Worm (Caenorhabditis elegans) whole organism, L3 larva: ENCODE results near the gene F56C9.10.

ENCODE experiments used
- ZK546.5 ChIP-seq: sonication (generic microtip); optimal IDR thresholded peaks from 2 replicates; lab custom pipeline; 2017; ENCODE audit warnings: missing biosample characterization, missing genetic modification characterization
- aly-2 ChIP-seq: fragments of 150-350 bp; optimal IDR thresholded peaks from 2 replicates; lab custom pipeline; 2014; ENCODE audit warnings: missing biosample characterization, missing genetic modification characterization
- ceh-16 ChIP-seq: sonication (generic microtip); optimal IDR thresholded peaks from 2 replicates; lab custom pipeline; 2017; ENCODE audit warnings: missing biosample characterization, missing genetic modification characterization
- ceh-28 ChIP-seq: fragments of 150-350 bp; optimal IDR thresholded peaks from 2 replicates; lab custom pipeline; 2014; ENCODE audit warnings: missing biosample characterization, missing genetic modification reagents, missing genetic modification characterization
- ceh-82 ChIP-seq: fragments of 150-350 bp; optimal IDR thresholded peaks from 2 replicates; lab custom pipeline; 2014; ENCODE audit warnings: missing biosample characterization, missing genetic modification characterization
- daf-12 ChIP-seq: fragments of 150-350 bp; optimal IDR thresholded peaks from 2 replicates; lab custom pipeline; 2014; ENCODE audit warnings: missing biosample characterization, missing genetic modification reagents, missing genetic modification characterization
- egl-27 ChIP-seq: sonication (generic microtip); optimal IDR thresholded peaks from 4 replicates; lab custom pipeline; 2017; ENCODE audit warnings: missing biosample characterization, missing genetic modification reagents, missing genetic modification characterization
- egl-5 ChIP-seq: fragments of 150-350 bp; optimal IDR thresholded peaks from 2 replicates; lab custom pipeline; 2017; ENCODE audit warnings: missing biosample characterization, missing genetic modification reagents, missing genetic modification characterization, inconsistent platforms
- elt-1 ChIP-seq: fragments of 150-350 bp; optimal IDR thresholded peaks from 2 replicates; lab custom pipeline; 2014; ENCODE audit warnings: missing biosample characterization, missing genetic modification characterization
- elt-2 ChIP-seq: sonication (generic microtip); optimal IDR thresholded peaks from 2 replicates; lab custom pipeline; 2016; ENCODE audit warnings: missing genetic modification reagents, mild to moderate bottlenecking, missing genetic modification characterization, missing compliant biosample characterization
- elt-3 ChIP-seq, 3 experiments: fragments of 150-350 bp in 1 of 3; sonication (generic microtip) in 2 of 3; optimal IDR thresholded peaks; 2 replicates in 2 of 3; 4 replicates in 1 of 3; lab custom pipeline; 2014 to 2017; ENCODE audit warnings: missing biosample characterization in 3 of 3, missing genetic modification characterization in 3 of 3
- eor-1 ChIP-seq, 2 experiments: fragments of 150-350 bp; optimal IDR thresholded peaks; 2 replicates each; lab custom pipeline; 2014 to 2018; ENCODE audit warnings: missing biosample characterization in 2 of 2, missing genetic modification characterization in 2 of 2
- fkh-2 ChIP-seq: fragments of 150-350 bp; optimal IDR thresholded peaks from 2 replicates; lab custom pipeline; 2014; ENCODE audit warnings: missing biosample characterization, missing genetic modification reagents, missing genetic modification characterization
- hmg-11 ChIP-seq: sonication (generic microtip); optimal IDR thresholded peaks from 2 replicates; lab custom pipeline; 2016; ENCODE audit warnings: missing genetic modification characterization, missing compliant biosample characterization
- jun-1 ChIP-seq: fragments of 150-350 bp; optimal IDR thresholded peaks from 2 replicates; lab custom pipeline; 2014; ENCODE audit warnings: missing biosample characterization, missing genetic modification reagents, missing genetic modification characterization
- lin-39 ChIP-seq: fragments of 150-350 bp; optimal IDR thresholded peaks from 2 replicates; lab custom pipeline; 2018; ENCODE audit warnings: missing biosample characterization, missing genetic modification reagents, missing genetic modification characterization
- mdl-1 ChIP-seq: fragments of 150-350 bp; optimal IDR thresholded peaks from 2 replicates; lab custom pipeline; 2014; ENCODE audit warnings: missing biosample characterization, missing genetic modification characterization
- mml-1 ChIP-seq: fragments of 150-350 bp; sonication (generic microtip); optimal IDR thresholded peaks from 3 replicates; lab custom pipeline; 2014; ENCODE audit warnings: missing biosample characterization, missing genetic modification characterization
- nfya-1 ChIP-seq: sonication (generic microtip); optimal IDR thresholded peaks from 2 replicates; lab custom pipeline; 2017; ENCODE audit warnings: missing genetic modification characterization, mild to moderate bottlenecking, missing compliant biosample characterization, antibody characterized with exemption, moderate library complexity; ENCODE audit not compliant: insufficient read depth
- nhr-11 ChIP-seq: fragments of 150-350 bp; optimal IDR thresholded peaks from 2 replicates; lab custom pipeline; 2014; ENCODE audit warnings: missing biosample characterization, missing genetic modification characterization
- nhr-12 ChIP-seq: fragments of 150-350 bp; optimal IDR thresholded peaks from 2 replicates; lab custom pipeline; 2014; ENCODE audit warnings: missing biosample characterization, missing genetic modification characterization
- nhr-23 ChIP-seq: fragments of 150-350 bp; optimal IDR thresholded peaks from 2 replicates; lab custom pipeline; 2014; ENCODE audit warnings: missing biosample characterization, missing genetic modification reagents, missing genetic modification characterization
- nhr-237 ChIP-seq: fragments of 150-350 bp; optimal IDR thresholded peaks from 2 replicates; lab custom pipeline; 2014; ENCODE audit warnings: missing biosample characterization, missing genetic modification characterization
- nhr-25 ChIP-seq: sonication (generic microtip); optimal IDR thresholded peaks from 2 replicates; lab custom pipeline; 2017; ENCODE audit warnings: missing biosample characterization, missing genetic modification characterization
- nhr-28 ChIP-seq: fragments of 150-350 bp; optimal IDR thresholded peaks from 2 replicates; lab custom pipeline; 2014; ENCODE audit warnings: missing biosample characterization, missing genetic modification characterization
- nhr-43 ChIP-seq: sonication (generic microtip); optimal IDR thresholded peaks from 2 replicates; lab custom pipeline; 2016; ENCODE audit warnings: mild to moderate bottlenecking, missing genetic modification characterization, missing compliant biosample characterization; ENCODE audit not compliant: poor library complexity, severe bottlenecking
- nhr-67 ChIP-seq: fragments of 150-350 bp; optimal IDR thresholded peaks from 2 replicates; lab custom pipeline; 2014; ENCODE audit warnings: missing biosample characterization, missing genetic modification characterization
- nhr-76 ChIP-seq: fragments of 150-350 bp; sonication (generic microtip); optimal IDR thresholded peaks from 5 replicates; lab custom pipeline; 2014; ENCODE audit warnings: missing biosample characterization, missing genetic modification characterization
- nhr-77 ChIP-seq: fragments of 150-350 bp; optimal IDR thresholded peaks from 2 replicates; lab custom pipeline; 2014; ENCODE audit warnings: missing biosample characterization, missing genetic modification characterization
- pha-4 ChIP-seq: fragments of 150-350 bp; optimal IDR thresholded peaks from 2 replicates; lab custom pipeline; 2014; ENCODE audit warnings: missing biosample characterization, missing genetic modification reagents, missing genetic modification characterization
- pqm-1 ChIP-seq: fragments of 150-350 bp; optimal IDR thresholded peaks from 2 replicates; lab custom pipeline; 2017; ENCODE audit warnings: missing biosample characterization, missing genetic modification characterization, inconsistent platforms
- skn-1 ChIP-seq: fragments of 150-350 bp; optimal IDR thresholded peaks from 2 replicates; lab custom pipeline; 2014; ENCODE audit warnings: missing biosample characterization, missing genetic modification characterization
- snpc-4 ChIP-seq: fragments of 150-350 bp; optimal IDR thresholded peaks from 2 replicates; lab custom pipeline; 2014; ENCODE audit warnings: missing biosample characterization, missing genetic modification characterization
- tbx-2 ChIP-seq: sonication (generic microtip); optimal IDR thresholded peaks from 2 replicates; lab custom pipeline; 2016; ENCODE audit warnings: mild to moderate bottlenecking, missing genetic modification characterization, missing compliant biosample characterization
- unc-39 ChIP-seq: sonication (generic microtip); optimal IDR thresholded peaks from 4 replicates; lab custom pipeline; 2017; ENCODE audit warnings: missing biosample characterization, missing genetic modification characterization
- unc-62 ChIP-seq: fragments of 150-350 bp; sonication (generic microtip); optimal IDR thresholded peaks from 4 replicates; lab custom pipeline; 2014; ENCODE audit warnings: missing biosample characterization, missing genetic modification reagents, missing genetic modification characterization
- ztf-4 ChIP-seq: fragments of 150-350 bp; optimal IDR thresholded peaks from 2 replicates; lab custom pipeline; 2014; ENCODE audit warnings: missing biosample characterization, missing genetic modification characterization

The F56C9.10 gene

ce11 chrIII:7358627-7359026 lies 23.5 kb upstream of the F56C9.10 start:
- TF ChIP-seq nhr-12 (tag; lab: Kevin White, UChicago) (no peak), pha-4 (tag; lab: Kevin White, UChicago) (peak; percentile 82), nfya-1 (tag; lab: Kevin White, UChicago) (peak; percentile 8), ceh-16 (tag; lab: Kevin White, UChicago) (no peak)

- TF ChIP-seq pha-4 (tag; lab: Kevin White, UChicago) (peak; percentile 63), ztf-4 (no peak), egl-27 (no peak), nhr-76 (tag; lab: Kevin White, UChicago) (no peak), ceh-16 (tag; lab: Kevin White, UChicago) (no peak), nhr-12 (tag; lab: Kevin White, UChicago) (no peak), pqm-1 (tag; lab: Kevin White, UChicago) (no peak), snpc-4 (tag; lab: Kevin White, UChicago) (peak; percentile 47), egl-5 (tag; lab: Kevin White, UChicago) (peak; percentile 35), skn-1 (tag; lab: Kevin White, UChicago) (no peak), nhr-25 (tag; lab: Kevin White, UChicago) (peak; percentile 18), ceh-28 (tag; lab: Kevin White, UChicago) (no peak), eor-1 (tag; optimal IDR thresholded peaks at IDR 0.05; lab: Kevin White, UChicago) (no peak), fkh-2 (no peak), elt-1 (no peak), daf-12 (tag; lab: Kevin White, UChicago) (no peak), ZK546.5 (no peak), ceh-82 (tag; lab: Kevin White, UChicago) (no peak), nhr-67 (tag; lab: Kevin White, UChicago) (no peak), nhr-28 (tag; lab: Kevin White, UChicago) (no peak), tbx-2 (tag; lab: Kevin White, UChicago) (no peak), hmg-11 (tag; lab: Kevin White, UChicago) (peak; percentile 27), unc-62 (no peak), nfya-1 (tag; lab: Kevin White, UChicago) (peak; percentile 33), mml-1 (tag; lab: Kevin White, UChicago) (no peak), lin-39 (tag; lab: Kevin White, UChicago) (no peak), nhr-11 (tag; lab: Kevin White, UChicago) (no peak), mdl-1 (tag; lab: Kevin White, UChicago) (no peak)
These were observed 22.2 kb upstream of the F56C9.10 start, which contains the start of gene F08F8.10 for ce11 chrIII:7357356-7357755. TSS of gene F08F8.10 (minus strand) at chrIII:7357393.

DNA sequence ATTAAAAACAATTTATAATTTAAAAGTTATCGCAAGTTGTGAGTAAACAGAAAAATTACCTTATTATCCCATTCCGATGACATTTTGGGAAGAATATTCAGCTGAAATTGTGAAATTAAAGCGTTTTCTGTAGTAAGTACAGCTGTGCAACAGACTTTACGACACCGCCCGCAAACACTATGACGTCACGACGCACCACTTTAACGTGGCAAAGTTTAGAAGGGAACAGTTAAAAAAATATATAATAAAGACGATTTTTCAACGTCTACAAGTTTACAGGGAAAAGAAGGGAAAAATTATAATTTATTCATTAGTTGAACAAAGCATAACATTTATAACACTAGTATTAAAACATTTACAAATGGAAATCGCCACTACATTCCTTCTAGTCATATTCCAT lies 18.8 kb upstream of the F56C9.10 start, which contains the start of gene F08F8.9:
Gene F08F8.9 (minus strand): TSS at position 101 of the 400 bp plus-strand sequence.
- no peak for TF ChIP-seq ceh-28 (tag; lab: Kevin White, UChicago)
- TF ChIP-seq tbx-2 (tag; lab: Kevin White, UChicago) = no peak
- TF ChIP-seq nhr-237 (tag; lab: Kevin White, UChicago) = no peak
- no peak for TF ChIP-seq nhr-76 (tag; lab: Kevin White, UChicago)
- no peak for TF ChIP-seq nhr-43 (tag; lab: Kevin White, UChicago)
- no peak for TF ChIP-seq aly-2 (tag; lab: Kevin White, UChicago)
- no peak for TF ChIP-seq nhr-67 (tag; lab: Kevin White, UChicago)
- TF ChIP-seq pha-4 (tag; lab: Kevin White, UChicago) = peak; percentile 4
- TF ChIP-seq elt-2 (tag; lab: Kevin White, UChicago) = peak; percentile 1
- TF ChIP-seq nhr-23 = no peak
- no peak for TF ChIP-seq elt-3 (tag; optimal IDR thresholded peaks at IDR 0.05; lab: Kevin White, UChicago)
- TF ChIP-seq, all 47 proteins: peak for 2

DNA sequence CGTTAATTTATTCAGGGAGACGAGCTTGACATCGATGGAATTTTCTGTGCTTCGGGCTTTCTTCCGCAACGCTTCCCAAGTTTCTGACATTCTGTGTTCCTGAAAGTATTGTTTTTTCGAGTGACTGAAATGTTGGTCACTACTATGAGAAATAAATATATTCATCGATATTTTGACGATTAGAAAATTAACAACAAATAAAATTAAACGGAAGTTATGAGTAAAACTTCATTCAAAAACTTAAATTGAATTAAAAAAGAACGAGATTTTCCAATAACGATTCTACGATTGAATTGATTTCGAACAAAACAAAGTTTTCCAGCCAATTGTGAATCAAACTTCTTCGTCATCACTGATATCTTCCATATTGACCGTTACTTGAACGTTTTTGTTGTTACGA lies 14.0 kb upstream of the F56C9.10 start, which contains the start of gene gos-28:
Gene gos-28 (minus strand): TSS at position 101 of the 400 bp plus-strand sequence.
- TF ChIP-seq pqm-1 (tag; lab: Kevin White, UChicago) = no peak
- no peak for TF ChIP-seq egl-5 (tag; lab: Kevin White, UChicago)
- no peak for TF ChIP-seq nhr-43 (tag; lab: Kevin White, UChicago)
- TF ChIP-seq eor-1 (tag; optimal IDR thresholded peaks at IDR 0.05; lab: Kevin White, UChicago) = no peak
- no peak for TF ChIP-seq tbx-2 (tag; lab: Kevin White, UChicago)
- no peak for TF ChIP-seq nhr-77 (tag; lab: Kevin White, UChicago)
- TF ChIP-seq elt-1 = no peak
- no peak for TF ChIP-seq unc-39 (tag; lab: Kevin White, UChicago)
- no peak for TF ChIP-seq egl-27
- TF ChIP-seq mdl-1 (tag; lab: Kevin White, UChicago) = no peak
- TF ChIP-seq unc-62 = no peak
- no peak for TF ChIP-seq jun-1 (tag; lab: Kevin White, UChicago)
